Worm (Caenorhabditis elegans) whole organism, L4 larva: ENCODE data around the gene dhs-20.

Experiments used
- F26F4.8 ChIP-seq: fragments of 200-800 bp; sonication (Bioruptor generic); conservative IDR thresholded peaks from 2 replicates; pipeline ENCODE4 v1.3.6; 2022; ENCODE audit warnings: missing genetic modification characterization, missing compliant biosample characterization
- F37D6.2 ChIP-seq: sonication (generic microtip); optimal IDR thresholded peaks from 2 replicates; lab custom pipeline; 2016; ENCODE audit warnings: mild to moderate bottlenecking, missing genetic modification characterization, missing compliant biosample characterization
- R02D3.7 ChIP-seq: fragments of 150-350 bp; sonication (generic microtip); optimal IDR thresholded peaks from 3 replicates; lab custom pipeline; 2014; ENCODE audit warnings: missing biosample characterization, missing genetic modification characterization
- Y105C5A.15 ChIP-seq: fragments of 200-800 bp; sonication (Bioruptor generic); IDR thresholded peaks from 2 replicates; pipeline ENCODE4 v1.3.6; 2022; ENCODE audit warnings: missing genetic modification characterization, missing compliant biosample characterization
- Y5F2A.4 ChIP-seq: fragments of 200-800 bp; sonication (Bioruptor generic); optimal IDR thresholded peaks from 2 replicates; lab custom pipeline; 2018; ENCODE audit warnings: mild to moderate bottlenecking, missing genetic modification characterization, missing compliant biosample characterization
- aha-1 ChIP-seq: fragments of 150-350 bp; peaks from one replicate; lab custom pipeline; 2014; ENCODE audit warnings: missing biosample characterization, missing genetic modification characterization
- aly-2 ChIP-seq: sonication (generic microtip); optimal IDR thresholded peaks from 2 replicates; lab custom pipeline; 2018; ENCODE audit warnings: missing biosample characterization, missing genetic modification characterization
- ama-1 ChIP-seq: fragments of 150-350 bp; optimal IDR thresholded peaks from 2 replicates; lab custom pipeline; 2014; ENCODE audit warnings: inconsistent platforms, mixed read lengths
- attf-4 ChIP-seq: sonication (generic microtip); optimal IDR thresholded peaks from 3 replicates; lab custom pipeline; 2017; ENCODE audit warnings: missing biosample characterization, missing genetic modification characterization
- ceh-44 ChIP-seq: fragments of 200-800 bp; sonication (Bioruptor generic); IDR thresholded peaks from 2 replicates; pipeline ENCODE4 v1.3.6; 2022; ENCODE audit warnings: missing genetic modification reagents, missing genetic modification characterization, missing compliant biosample characterization
- ceh-82 ChIP-seq: sonication (generic microtip); optimal IDR thresholded peaks from 2 replicates; lab custom pipeline; 2017; ENCODE audit warnings: missing biosample characterization, missing genetic modification characterization
- daf-19 ChIP-seq: fragments of 200-800 bp; sonication (Bioruptor generic); conservative IDR thresholded peaks from 2 replicates; pipeline ENCODE4 v1.3.6; 2022; ENCODE audit warnings: missing genetic modification characterization, missing compliant biosample characterization
- dmd-6 ChIP-seq: fragments of 200-800 bp; sonication (Bioruptor generic); IDR thresholded peaks from 2 replicates; pipeline ENCODE4 v1.3.6; 2022; ENCODE audit warnings: missing genetic modification reagents, missing genetic modification characterization, missing compliant biosample characterization
- fos-1 ChIP-seq: fragments of 150-350 bp; optimal IDR thresholded peaks from 2 replicates; lab custom pipeline; 2014; ENCODE audit warnings: missing biosample characterization, missing genetic modification characterization
- gei-8 ChIP-seq: fragments of 200-800 bp; sonication (Bioruptor generic); optimal IDR thresholded peaks from 2 replicates; lab custom pipeline; 2018; ENCODE audit warnings: mild to moderate bottlenecking, missing genetic modification characterization, missing compliant biosample characterization
- hlh-30 ChIP-seq: sonication (generic microtip); optimal IDR thresholded peaks from 2 replicates; lab custom pipeline; 2017; ENCODE audit warnings: antibody characterized with exemption, mild to moderate bottlenecking, missing genetic modification characterization, missing compliant biosample characterization; ENCODE audit not compliant: insufficient read depth
- hmg-1.1 ChIP-seq: fragments of 200-800 bp; sonication (Bioruptor generic); IDR thresholded peaks from 2 replicates; pipeline ENCODE4 v1.3.6; 2022; ENCODE audit warnings: missing genetic modification reagents, missing genetic modification characterization, missing compliant biosample characterization
- lim-7 ChIP-seq: fragments of 200-800 bp; sonication (Bioruptor generic); IDR thresholded peaks from 2 replicates; pipeline ENCODE4 v1.3.6; 2022; ENCODE audit warnings: missing genetic modification characterization, missing compliant biosample characterization
- lin-39 ChIP-seq: fragments of 150-350 bp; optimal IDR thresholded peaks from 2 replicates; lab custom pipeline; 2014; ENCODE audit warnings: missing biosample characterization, missing genetic modification reagents, missing genetic modification characterization
- madf-5 ChIP-seq, 2 experiments: fragments of 200-800 bp; sonication (Bioruptor generic); IDR thresholded peaks; 2 replicates each; pipeline ENCODE4 v1.3.6; 2022; ENCODE audit warnings: missing compliant biosample characterization in 2 of 2, missing genetic modification characterization in 2 of 2
- madf-9 ChIP-seq: fragments of 200-800 bp; sonication (Bioruptor generic); conservative IDR thresholded peaks from 2 replicates; pipeline ENCODE4 v1.3.6; 2022; ENCODE audit warnings: missing genetic modification reagents, missing genetic modification characterization, missing compliant biosample characterization
- mdl-1 ChIP-seq, 2 experiments: fragments of 150-350 bp in 1 of 2; sonication (generic microtip) in 1 of 2; optimal IDR thresholded peaks; 2 replicates each; lab custom pipeline; 2014 to 2017; ENCODE audit warnings: missing biosample characterization in 2 of 2, missing genetic modification characterization in 2 of 2
- mep-1 ChIP-seq: fragments of 150-350 bp; sonication (generic microtip); optimal IDR thresholded peaks from 3 replicates; lab custom pipeline; 2014; ENCODE audit warnings: missing biosample characterization, missing genetic modification characterization
- mxl-3 ChIP-seq: fragments of 200-800 bp; sonication (Bioruptor generic); optimal IDR thresholded peaks from 2 replicates; lab custom pipeline; 2018; ENCODE audit warnings: mild to moderate bottlenecking, missing genetic modification characterization, missing compliant biosample characterization
- nhr-102 ChIP-seq: sonication (generic microtip); optimal IDR thresholded peaks from 2 replicates; lab custom pipeline; 2016; ENCODE audit warnings: mild to moderate bottlenecking, missing genetic modification characterization, moderate library complexity, missing compliant biosample characterization
- nhr-111 ChIP-seq: fragments of 200-800 bp; sonication (Bioruptor generic); optimal IDR thresholded peaks from 2 replicates; lab custom pipeline; 2018; ENCODE audit warnings: mild to moderate bottlenecking, missing genetic modification characterization, missing compliant biosample characterization
- nhr-28 ChIP-seq: fragments of 150-350 bp; optimal IDR thresholded peaks from 2 replicates; lab custom pipeline; 2014; ENCODE audit warnings: missing biosample characterization, missing genetic modification characterization
- pha-4 ChIP-seq, 2 experiments: fragments of 150-350 bp in 1 of 2; fragments of 200-800 bp in 1 of 2; sonication (Bioruptor generic) in 1 of 2; IDR thresholded peaks in 1 of 2; optimal IDR thresholded peaks in 1 of 2; 2 replicates each; pipeline versions ENCODE4 v1.3.6 to Lab custom; 2014 to 2022; ENCODE audit warnings: missing genetic modification characterization in 2 of 2, missing genetic modification reagents in 2 of 2, missing biosample characterization in 1 of 2, missing compliant biosample characterization in 1 of 2
- php-3 ChIP-seq: fragments of 200-800 bp; sonication (Bioruptor generic); IDR thresholded peaks from 2 replicates; pipeline ENCODE4 v1.3.6; 2022; ENCODE audit warnings: missing genetic modification reagents, missing genetic modification characterization, missing compliant biosample characterization
- snpc-4 ChIP-seq: fragments of 150-350 bp; optimal IDR thresholded peaks from 2 replicates; lab custom pipeline; 2014; ENCODE audit warnings: missing biosample characterization, missing genetic modification characterization
- spr-1 ChIP-seq: sonication (generic microtip); optimal IDR thresholded peaks from 2 replicates; lab custom pipeline; 2016; ENCODE audit warnings: mild to moderate bottlenecking, missing genetic modification characterization, missing compliant biosample characterization
- tra-1 ChIP-seq: fragments of 200-800 bp; sonication (Bioruptor generic); IDR thresholded peaks from 2 replicates; pipeline ENCODE4 v1.3.6; 2022; ENCODE audit warnings: missing genetic modification reagents, missing genetic modification characterization, missing compliant biosample characterization
- unc-130 ChIP-seq: sonication (generic microtip); optimal IDR thresholded peaks from 2 replicates; lab custom pipeline; 2016; ENCODE audit warnings: missing genetic modification reagents, missing genetic modification characterization, missing compliant biosample characterization
- zag-1 ChIP-seq: fragments of 150-350 bp; optimal IDR thresholded peaks from 2 replicates; lab custom pipeline; 2014; ENCODE audit warnings: missing biosample characterization, missing genetic modification characterization
- zip-2 ChIP-seq: fragments of 150-350 bp; optimal IDR thresholded peaks from 2 replicates; lab custom pipeline; 2014; ENCODE audit warnings: missing biosample characterization, missing genetic modification characterization
- ztf-7 ChIP-seq: fragments of 150-350 bp; optimal IDR thresholded peaks from 2 replicates; lab custom pipeline; 2014; ENCODE audit warnings: missing biosample characterization, missing genetic modification characterization

dhs-20 gene

DNA sequence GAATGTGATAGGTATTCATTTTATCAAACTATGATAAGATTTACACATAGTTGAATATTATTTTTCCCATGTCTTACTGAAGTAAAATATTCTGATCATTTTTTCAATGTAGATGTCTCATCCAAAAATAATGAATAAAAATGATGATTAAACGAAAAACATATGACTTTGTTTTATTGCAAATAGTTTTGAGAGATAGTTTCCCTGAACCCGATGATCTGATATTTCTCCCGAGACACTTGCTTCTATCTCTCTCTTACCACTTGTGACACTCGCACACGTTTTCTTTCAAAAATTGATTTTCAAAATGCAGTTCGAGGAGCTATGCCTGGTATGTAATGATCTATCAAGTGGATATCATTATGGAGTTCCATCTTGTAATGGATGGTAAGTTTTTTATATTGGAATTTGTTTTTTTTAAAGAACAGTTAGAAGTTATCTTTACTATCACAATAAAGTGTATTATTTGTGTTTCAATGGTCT is 34.2 kb downstream of the dhs-20 start, which contains the start of the genes nhr-101 and pms-2:
nhr-101 (plus strand) TSS at position 308 of the 483 bp plus-strand sequence.
pms-2 (minus strand) TSS at position 433 of the 483 bp plus-strand sequence.
- TF ChIP-seq Y105C5A.15 (GFP tag; lab: Robert Waterston, UW) (no peak), F37D6.2 (tag; lab: Kevin White, UChicago) (no peak), pha-4 (GFP tag; IDR thresholded peaks at IDR 0.05; lab: Robert Waterston, UW) (no peak), pha-4 (tag; optimal IDR thresholded peaks at IDR 0.05; lab: Kevin White, UChicago) (no peak), snpc-4 (tag; lab: Kevin White, UChicago) (no peak), hlh-30 (tag; lab: Kevin White, UChicago) (peak; percentile 73), spr-1 (tag; lab: Kevin White, UChicago) (no peak), ceh-44 (no peak), attf-4 (tag; lab: Kevin White, UChicago) (no peak), nhr-28 (peak; percentile 22), madf-5 (GFP tag; IDR thresholded peaks at IDR 0.05; lab: Robert Waterston, UW) (no peak), madf-9 (GFP tag; lab: Robert Waterston, UW) (no peak), dmd-6 (GFP tag; lab: Robert Waterston, UW) (peak; percentile 32), nhr-102 (tag; lab: Kevin White, UChicago) (no peak), nhr-111 (GFP tag; lab: Kevin White, UChicago) (no peak), mxl-3 (peak; percentile 61), lim-7 (GFP tag; lab: Robert Waterston, UW) (no peak), zag-1 (tag; lab: Kevin White, UChicago) (no peak), mdl-1 (tag; optimal IDR thresholded peaks at IDR 0.05; lab: Kevin White, UChicago) (peak in 1 of 2 experiments; percentile 53), Y5F2A.4 (GFP tag; lab: Kevin White, UChicago) (no peak), ztf-7 (no peak), hmg-1.1 (GFP tag; lab: Robert Waterston, UW) (no peak), zip-2 (tag; lab: Kevin White, UChicago) (no peak)

DNA sequence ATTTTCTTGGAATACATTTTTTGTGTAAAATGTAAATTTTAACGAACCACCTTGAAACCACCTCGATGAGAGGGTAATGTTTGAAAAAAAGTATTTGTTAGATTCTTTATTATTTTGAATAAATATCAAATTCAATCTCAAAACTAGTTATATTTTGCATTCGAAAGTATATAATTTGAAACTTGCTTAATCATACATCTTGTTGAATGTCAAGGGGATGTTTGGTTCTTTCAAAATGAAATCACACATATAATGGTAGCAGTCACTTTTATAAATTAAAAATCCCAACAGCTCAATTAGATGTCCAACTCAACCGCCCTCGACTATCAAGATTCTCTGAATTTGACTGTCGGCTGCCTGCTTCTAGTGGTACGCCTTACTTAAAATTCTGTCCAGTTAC is 39.8 kb downstream of the dhs-20 start, which contains the start of gene srx-87:
srx-87 (plus strand) TSS at position 301 of the 400 bp plus-strand sequence.
- TF ChIP-seq R02D3.7, result no peak
- TF ChIP-seq gei-8 (GFP tag; lab: Kevin White, UChicago), result no peak
- TF ChIP-seq nhr-111 (GFP tag; lab: Kevin White, UChicago), result no peak
- TF ChIP-seq aly-2 (tag; lab: Kevin White, UChicago), result no peak
- TF ChIP-seq ama-1 (lab: Kevin White, UChicago), result no peak
- no peak for TF ChIP-seq php-3

ce11 chrV:11562643-11563042 is 41.7 kb downstream of the dhs-20 start, which contains the start of gene srx-86:
srx-86 (plus strand) TSS chrV:11562943.
- TF ChIP-seq fos-1 (tag; lab: Kevin White, UChicago), result no peak
- TF ChIP-seq ceh-82 (tag; lab: Kevin White, UChicago), result no peak
- TF ChIP-seq aha-1 (tag; lab: Kevin White, UChicago), result no peak
- TF ChIP-seq F26F4.8 (GFP tag; lab: Robert Waterston, UW), result no peak
- TF ChIP-seq mep-1 (tag; lab: Kevin White, UChicago), result no peak
- no peak for TF ChIP-seq unc-130 (GFP tag; lab: Kevin White, UChicago)
- no peak for TF ChIP-seq ceh-44
- TF ChIP-seq tra-1 (GFP tag; lab: Robert Waterston, UW), result no peak
- no peak for TF ChIP-seq daf-19 (GFP tag; lab: Robert Waterston, UW)

- TF ChIP-seq unc-130 (GFP tag; lab: Kevin White, UChicago), result peak; percentile 46
- TF ChIP-seq lin-39 (tag; lab: Kevin White, UChicago), result no peak
Observed at ce11 chrV:11554260-11554659, 50.1 kb downstream of the dhs-20 start, which contains the start of gene duo-1. duo-1 (plus strand) TSS chrV:11554630.
